Fruit fly (Drosophila melanogaster) whole organism, prepupa: ENCODE data around the gene CG33777.

ENCODE experiments used
- Blimp-1 ChIP-seq: fragments of 200-800 bp; sonication (Bioruptor generic); optimal IDR thresholded peaks from 3 replicates; lab custom pipeline; 2017; ENCODE audit warnings: missing biosample characterization, missing genetic modification characterization, mild to moderate bottlenecking, moderate library complexity, missing genetic modification reagents
- CG10669 ChIP-seq: fragments of 200-800 bp; sonication (Bioruptor generic); optimal IDR thresholded peaks from 3 replicates; lab custom pipeline; 2018; ENCODE audit warnings: missing biosample characterization, mild to moderate bottlenecking, missing genetic modification characterization, moderate library complexity
- CG11294 ChIP-seq: fragments of 200-800 bp; sonication (Bioruptor generic); IDR thresholded peaks from 2 replicates; pipeline ENCODE4 v1.3.6; 2022; ENCODE audit warnings: missing biosample characterization, missing genetic modification characterization
- CG11762 ChIP-seq: fragments of 200-800 bp; sonication (Bioruptor generic); optimal IDR thresholded peaks from 3 replicates; lab custom pipeline; 2016; ENCODE audit warnings: missing biosample characterization, missing genetic modification characterization; ENCODE audit not compliant: insufficient read depth
- CG11902 ChIP-seq: fragments of 200-800 bp; sonication (Bioruptor generic); optimal IDR thresholded peaks from 3 replicates; lab custom pipeline; 2016; ENCODE audit warnings: missing biosample characterization, missing genetic modification characterization
- CG15336 ChIP-seq: fragments of 200-800 bp; sonication (Bioruptor generic); IDR thresholded peaks from 2 replicates; pipeline ENCODE4 v1.3.6; 2022; ENCODE audit warnings: missing biosample characterization, missing genetic modification characterization
- CG1621 ChIP-seq: fragments of 200-800 bp; sonication (Bioruptor generic); optimal IDR thresholded peaks from 3 replicates; lab custom pipeline; 2018; ENCODE audit warnings: missing biosample characterization, mild to moderate bottlenecking, missing genetic modification characterization
- CG16779 ChIP-seq: fragments of 200-800 bp; sonication (Bioruptor generic); optimal IDR thresholded peaks from 3 replicates; lab custom pipeline; 2017; ENCODE audit warnings: missing biosample characterization, mild to moderate bottlenecking, missing genetic modification characterization
- CG32006 ChIP-seq: fragments of 200-800 bp; sonication (Bioruptor generic); optimal IDR thresholded peaks from 3 replicates; lab custom pipeline; 2017; ENCODE audit warnings: missing biosample characterization, mild to moderate bottlenecking, missing genetic modification characterization
- CG34406 ChIP-seq: fragments of 200-800 bp; sonication (Bioruptor generic); optimal IDR thresholded peaks from 3 replicates; lab custom pipeline; 2016; ENCODE audit warnings: missing biosample characterization, missing genetic modification characterization
- CG6163 ChIP-seq: fragments of 200-800 bp; sonication (Bioruptor generic); IDR thresholded peaks from 3 replicates; pipeline ENCODE4 v1.3.6; 2022; ENCODE audit warnings: missing biosample characterization, missing genetic modification characterization
- CG6276 ChIP-seq: fragments of 200-800 bp; sonication (Bioruptor generic); optimal IDR thresholded peaks from 2 replicates; lab custom pipeline; 2017; ENCODE audit warnings: missing biosample characterization, mild to moderate bottlenecking, missing genetic modification characterization
- CG6792 ChIP-seq: fragments of 200-800 bp; sonication (Bioruptor generic); optimal IDR thresholded peaks from 3 replicates; lab custom pipeline; 2016; ENCODE audit warnings: missing biosample characterization, missing genetic modification characterization
- CG7368 ChIP-seq: fragments of 200-800 bp; sonication (Bioruptor generic); optimal IDR thresholded peaks from 3 replicates; lab custom pipeline; 2016; ENCODE audit warnings: missing biosample characterization, missing genetic modification characterization
- CG8119 ChIP-seq: fragments of 200-800 bp; sonication (Bioruptor generic); IDR thresholded peaks from 3 replicates; pipeline ENCODE4 v1.3.6; 2022; ENCODE audit warnings: missing biosample characterization, missing genetic modification characterization
- CG8319 ChIP-seq: fragments of 200-800 bp; sonication (Bioruptor generic); optimal IDR thresholded peaks from 3 replicates; lab custom pipeline; 2016; ENCODE audit warnings: missing biosample characterization, missing genetic modification characterization
- Eip78C ChIP-seq: fragments of 200-800 bp; sonication (Bioruptor generic); peaks from one replicate; lab custom pipeline; 2016; ENCODE audit warnings: missing biosample characterization, missing genetic modification characterization
- Ets21C ChIP-seq: fragments of 200-800 bp; sonication (Bioruptor generic); optimal IDR thresholded peaks from 3 replicates; lab custom pipeline; 2016; ENCODE audit warnings: missing biosample characterization, missing genetic modification characterization
- Gug ChIP-seq: fragments of 200-800 bp; sonication (Bioruptor generic); IDR thresholded peaks from 2 replicates; pipeline ENCODE4 v1.3.6; 2022; ENCODE audit warnings: missing biosample characterization, missing genetic modification characterization
- Hr4 ChIP-seq: fragments of 200-800 bp; sonication (Bioruptor generic); optimal IDR thresholded peaks from 3 replicates; lab custom pipeline; 2016; ENCODE audit warnings: missing biosample characterization, missing genetic modification characterization
- Met ChIP-seq: fragments of 200-800 bp; sonication (Bioruptor generic); optimal IDR thresholded peaks from 3 replicates; lab custom pipeline; 2016; ENCODE audit warnings: missing biosample characterization, missing genetic modification characterization
- acj6 ChIP-seq: fragments of 200-800 bp; sonication (Bioruptor generic); optimal IDR thresholded peaks from 3 replicates; lab custom pipeline; 2016; ENCODE audit warnings: missing biosample characterization, missing genetic modification characterization
- cyc ChIP-seq: fragments of 200-800 bp; sonication (Bioruptor generic); optimal IDR thresholded peaks from 3 replicates; lab custom pipeline; 2016; ENCODE audit warnings: missing biosample characterization, missing genetic modification characterization
- dsx ChIP-seq: fragments of 200-800 bp; optimal IDR thresholded peaks from 3 replicates; lab custom pipeline; 2019; ENCODE audit warnings: missing biosample characterization, mild to moderate bottlenecking, missing genetic modification characterization, moderate library complexity; ENCODE audit not compliant: poor library complexity, severe bottlenecking
- fd59A ChIP-seq: fragments of 200-800 bp; sonication (Bioruptor generic); optimal IDR thresholded peaks from 2 replicates; lab custom pipeline; 2017; ENCODE audit warnings: missing biosample characterization, mild to moderate bottlenecking, missing genetic modification characterization, missing genetic modification reagents
- fd85E ChIP-seq: fragments of 200-800 bp; sonication (Bioruptor generic); optimal IDR thresholded peaks from 3 replicates; lab custom pipeline; 2016; ENCODE audit warnings: missing biosample characterization, missing genetic modification characterization
- fkh ChIP-seq: fragments of 200-800 bp; sonication (Bioruptor generic); optimal IDR thresholded peaks from 3 replicates; lab custom pipeline; 2017; ENCODE audit warnings: missing biosample characterization, mild to moderate bottlenecking, missing genetic modification characterization, moderate library complexity
- lz ChIP-seq: fragments of 200-800 bp; sonication (Bioruptor generic); optimal IDR thresholded peaks from 3 replicates; lab custom pipeline; 2016; ENCODE audit warnings: missing biosample characterization, missing genetic modification characterization
- net ChIP-seq: fragments of 200-800 bp; sonication (Bioruptor generic); optimal IDR thresholded peaks from 3 replicates; lab custom pipeline; 2016; ENCODE audit warnings: missing biosample characterization, missing genetic modification characterization
- svp ChIP-seq: fragments of 200-800 bp; sonication (Bioruptor generic); peaks from one replicate; lab custom pipeline; 2016; ENCODE audit warnings: missing biosample characterization, missing genetic modification characterization
- topi ChIP-seq: fragments of 200-800 bp; sonication (Bioruptor generic); optimal IDR thresholded peaks from 3 replicates; lab custom pipeline; 2016; ENCODE audit warnings: missing biosample characterization, missing genetic modification characterization

Gene CG33777

dm6 chr3L:4531941-4532478, 23.0 kb downstream of the CG33777 start, which contains the start of gene Tie (continued):
- TF ChIP-seq dsx (GFP tag; lab: Kevin White, UChicago) (peak; percentile 24), CG11294 (GFP tag; lab: Robert Waterston, UW) (no peak)

DNA sequence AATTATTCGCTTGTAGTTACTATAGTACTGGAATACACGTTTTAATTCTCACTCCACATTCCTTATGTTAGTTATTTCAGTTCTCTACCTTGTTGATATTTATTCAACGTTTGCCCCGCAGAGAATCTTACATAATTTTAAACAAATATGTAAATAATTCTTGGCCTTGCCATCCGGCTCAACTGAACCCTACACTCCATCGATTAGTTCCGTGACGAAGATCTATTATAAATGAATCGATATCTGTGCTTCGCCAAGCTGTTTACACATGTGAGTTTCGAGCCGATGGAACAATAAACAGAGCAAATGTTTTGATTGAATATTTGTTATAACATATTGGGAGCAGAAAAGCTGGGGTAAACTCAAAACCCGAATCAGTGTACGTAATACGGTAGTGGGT, 33.2 kb downstream of the CG33777 start:
- TF ChIP-seq lz (GFP tag; lab: Kevin White, UChicago) (no peak), fkh (GFP tag; lab: Kevin White, UChicago) (peak; percentile 79)

DNA sequence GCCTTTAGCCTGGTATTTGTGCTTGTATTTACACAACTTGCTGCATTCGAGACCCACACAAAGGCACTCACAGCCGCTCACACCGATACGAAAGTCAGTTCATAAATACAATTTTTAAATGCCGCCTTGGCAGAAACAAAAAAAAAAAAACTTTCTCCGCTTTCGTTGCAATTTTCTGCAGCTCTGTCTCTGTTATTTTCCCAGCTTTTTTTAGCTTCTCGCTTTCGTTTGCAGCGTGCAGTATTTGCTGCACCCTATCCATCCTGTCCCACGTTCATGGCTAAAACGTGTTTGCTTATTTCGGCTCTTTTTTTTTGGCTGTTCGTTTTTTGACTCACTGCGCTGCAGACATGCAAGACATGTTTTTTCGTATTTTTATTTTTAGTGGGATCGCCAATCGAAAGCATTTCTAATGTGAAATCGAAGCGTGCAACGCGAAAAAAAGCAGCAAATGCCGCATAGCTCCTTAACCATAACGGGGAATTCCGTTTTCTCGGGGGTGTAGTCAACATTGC, 35.6 kb downstream of the CG33777 start:
- peak; percentile 91 for TF ChIP-seq Blimp-1 (GFP tag; lab: Kevin White, UChicago)
- no peak for TF ChIP-seq CG7368 (GFP tag; lab: Kevin White, UChicago)
- no peak for TF ChIP-seq fd59A (GFP tag; lab: Kevin White, UChicago)
- no peak for TF ChIP-seq topi (GFP tag; lab: Kevin White, UChicago)
- TF ChIP-seq CG34406 (GFP tag; lab: Kevin White, UChicago): no peak
- 0 out of 3 replicates have a peak, but pooled peaks have one; percentile 27 for TF ChIP-seq CG6163 (GFP tag; lab: Robert Waterston, UW)
- TF ChIP-seq CG15336 (GFP tag; lab: Robert Waterston, UW): peak; percentile 38
- TF ChIP-seq Met (GFP tag; lab: Kevin White, UChicago): no peak
- TF ChIP-seq Hr4: no peak
- TF ChIP-seq CG6792 (GFP tag; lab: Kevin White, UChicago): no peak
- TF ChIP-seq CG11762: no peak
- peak; percentile 7 for TF ChIP-seq CG32006 (GFP tag; lab: Kevin White, UChicago)
- TF ChIP-seq fkh (GFP tag; lab: Kevin White, UChicago): no peak
- no peak for TF ChIP-seq CG11294 (GFP tag; lab: Robert Waterston, UW)
- TF ChIP-seq CG10669 (GFP tag; lab: Kevin White, UChicago): no peak
- peak; percentile 61 for TF ChIP-seq Eip78C (GFP tag; lab: Kevin White, UChicago)
- TF ChIP-seq Gug (GFP tag; lab: Robert Waterston, UW): no peak
- TF ChIP-seq CG6276 (GFP tag; lab: Kevin White, UChicago): peak; percentile 33
- TF ChIP-seq net (GFP tag; lab: Kevin White, UChicago): no peak
- TF ChIP-seq fd85E (GFP tag; lab: Kevin White, UChicago): no peak
- no peak for TF ChIP-seq cyc (GFP tag; lab: Kevin White, UChicago)
- TF ChIP-seq acj6 (GFP tag; lab: Kevin White, UChicago): no peak
- no peak for TF ChIP-seq CG16779 (tag; lab: Kevin White, UChicago)
- TF ChIP-seq CG8319: no peak
- peak; percentile 70; the same call in 2 of the 3 replicates for TF ChIP-seq CG8119 (GFP tag; lab: Robert Waterston, UW)
- no peak for TF ChIP-seq Ets21C (GFP tag; lab: Kevin White, UChicago)

DNA sequence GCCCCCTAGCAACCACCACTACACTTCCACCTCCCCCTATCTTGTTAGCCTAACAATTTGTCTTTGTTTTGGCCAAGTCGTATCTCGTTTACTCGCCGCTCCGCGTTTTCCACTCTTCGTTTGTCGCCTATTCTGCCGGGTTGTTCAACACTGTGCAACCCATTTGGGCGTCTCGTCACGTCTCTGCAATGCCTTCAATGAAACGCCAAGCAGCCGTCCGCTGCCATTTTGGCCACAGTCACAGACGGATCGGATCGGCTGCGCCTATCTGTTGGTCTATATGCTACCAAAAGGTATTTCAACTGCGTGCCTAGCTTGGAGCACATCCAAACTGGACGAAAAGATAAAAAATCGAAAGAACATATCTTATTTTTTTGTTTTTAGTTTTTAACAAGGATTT, 38.7 kb downstream of the CG33777 start:
- TF ChIP-seq CG11902 (GFP tag; lab: Kevin White, UChicago): no peak
- TF ChIP-seq CG15336 (GFP tag; lab: Robert Waterston, UW): 0 out of 2 replicates have a peak, but pooled peaks have one; percentile 12
- no peak for TF ChIP-seq CG1621
- peak; percentile 15 for TF ChIP-seq Eip78C (GFP tag; lab: Kevin White, UChicago)

DNA sequence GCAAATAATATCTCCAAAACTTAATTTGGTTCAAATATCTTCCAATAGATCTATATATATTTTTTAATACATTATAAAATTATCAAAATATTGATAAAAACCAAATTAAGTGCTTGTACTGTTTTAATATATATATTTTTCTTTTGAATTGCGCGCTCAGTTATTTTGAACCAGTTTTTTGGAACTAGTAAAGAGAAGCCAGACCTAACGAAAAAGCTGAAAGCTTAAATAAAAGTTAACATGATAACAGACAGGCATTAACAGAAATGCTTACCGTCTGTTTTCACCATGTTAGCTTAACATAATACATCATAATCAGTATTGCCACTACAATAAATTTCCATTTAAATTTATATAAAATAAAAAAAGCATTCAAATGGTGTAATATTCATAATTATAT, 44.7 kb downstream of the CG33777 start:
- TF ChIP-seq Eip78C (GFP tag; lab: Kevin White, UChicago) (peak; percentile 21), svp (no peak)
